Fruit fly (Drosophila melanogaster): ENCODE data around the gene CG32641.

Gene CG32641

dm6 chrX:13136939-13137697 is 47.2 kb upstream of the CG32641 start (continued):
- TF ChIP-seq CG17568 (GFP tag; optimal IDR thresholded peaks at IDR 0.05) = no peak
- TF ChIP-seq Mad (GFP tag; optimal IDR thresholded peaks at IDR 0.05) = no peak
- peak; percentile 71; the same call in 2 of the 3 replicates for TF ChIP-seq ase (GFP tag; IDR thresholded peaks at IDR 0.05)
- TF ChIP-seq zf30C (GFP tag; optimal IDR thresholded peaks at IDR 0.05) = no peak
- no peak for TF ChIP-seq gro (GFP tag; optimal IDR thresholded peaks at IDR 0.05)
- TF ChIP-seq mld (GFP tag; IDR thresholded peaks at IDR 0.05; ENCODE audit: partially characterized antibody) = no peak
- TF ChIP-seq CG31388 (GFP tag; optimal IDR thresholded peaks at IDR 0.05) = no peak
- peak; percentile 19 for TF ChIP-seq CG8924 (tag; optimal IDR thresholded peaks at IDR 0.05)
- no peak for TF ChIP-seq Abd-B (GFP tag; optimal IDR thresholded peaks at IDR 0.05)
- no peak for TF ChIP-seq Chrac-16 (GFP tag; optimal IDR thresholded peaks at IDR 0.05)
- TF ChIP-seq Gsc (GFP tag; IDR thresholded peaks at IDR 0.05) = no peak
- no peak for TF ChIP-seq psq (GFP tag; optimal IDR thresholded peaks at IDR 0.05)
- no peak for TF ChIP-seq D19B (GFP tag; optimal IDR thresholded peaks at IDR 0.05)
- TF ChIP-seq CG3995 (GFP tag; optimal IDR thresholded peaks at IDR 0.05) = no peak
- peak; percentile 55 for TF ChIP-seq CG18262 (tag; optimal IDR thresholded peaks at IDR 0.05)
- no peak for TF ChIP-seq Dip2 (GFP tag; IDR thresholded peaks at IDR 0.05)
- TF ChIP-seq MTF-1 (GFP tag; optimal IDR thresholded peaks at IDR 0.05; ENCODE audit: borderline replicate concordance) = no peak
- no peak for TF ChIP-seq z (GFP tag; IDR thresholded peaks at IDR 0.05)
- TF ChIP-seq Dek (tag; optimal IDR thresholded peaks at IDR 0.05) = no peak
- no peak for TF ChIP-seq CG12236 (GFP tag; optimal IDR thresholded peaks at IDR 0.05)
- peak; percentile 29 for TF ChIP-seq lilli (GFP tag; optimal IDR thresholded peaks at IDR 0.05)
- peak; percentile 27 for TF ChIP-seq Nf-YC (tag; optimal IDR thresholded peaks at IDR 0.05)
- no peak for TF ChIP-seq CG14965 (GFP tag; optimal IDR thresholded peaks at IDR 0.05; ENCODE audit: borderline replicate concordance)
- no peak for TF ChIP-seq crc (GFP tag; optimal IDR thresholded peaks at IDR 0.05)
- TF ChIP-seq bbx (GFP tag; IDR thresholded peaks at IDR 0.05; ENCODE audit: partially characterized antibody) = no peak
- no peak for TF ChIP-seq trem (tag; optimal IDR thresholded peaks at IDR 0.05)
- no peak for TF ChIP-seq hkb (optimal IDR thresholded peaks at IDR 0.05)
- TF ChIP-seq hkb (GFP tag; IDR thresholded peaks at IDR 0.05) = peak; percentile 81
- peak; percentile 50 for TF ChIP-seq CG15601 (tag; optimal IDR thresholded peaks at IDR 0.05)
- no peak for TF ChIP-seq Kr (GFP tag; optimal IDR thresholded peaks at IDR 0.05)
- 0 out of 3 replicates have a peak, but pooled peaks have one; percentile 21 for TF ChIP-seq CG7357 (GFP tag; IDR thresholded peaks at IDR 0.05)
- no peak for TF ChIP-seq CG10147 (GFP tag; optimal IDR thresholded peaks at IDR 0.05)
- TF ChIP-seq Six4 (GFP tag; optimal IDR thresholded peaks at IDR 0.05) = no peak
- peak; percentile 67 for TF ChIP-seq B-H1 (GFP tag; IDR thresholded peaks at IDR 0.05)
- TF ChIP-seq ab (GFP tag; optimal IDR thresholded peaks at IDR 0.05) = no peak
- TF ChIP-seq BEAF-32 (GFP tag; optimal IDR thresholded peaks at IDR 0.05) = no peak
- TF ChIP-seq Xbp1 (GFP tag; optimal IDR thresholded peaks at IDR 0.05) = peak; percentile 41
- peak; percentile 47; the same call in 1 of the 2 replicates for TF ChIP-seq Rx (GFP tag; IDR thresholded peaks at IDR 0.05)
- peak; percentile 44 for TF ChIP-seq CG12391 (tag; optimal IDR thresholded peaks at IDR 0.05)
- peak; percentile 13 for TF ChIP-seq BtbVII (GFP tag; optimal IDR thresholded peaks at IDR 0.05)
- no peak for TF ChIP-seq Dad (GFP tag; optimal IDR thresholded peaks at IDR 0.05)
- no peak for TF ChIP-seq chif (GFP tag; optimal IDR thresholded peaks at IDR 0.05)
- TF ChIP-seq Myb (GFP tag; optimal IDR thresholded peaks at IDR 0.05) = no peak
- TF ChIP-seq CG4424 (GFP tag; optimal IDR thresholded peaks at IDR 0.05) = peak; percentile 14
- TF ChIP-seq tll (GFP tag; optimal IDR thresholded peaks at IDR 0.05) = no peak
- no peak for TF ChIP-seq mam (GFP tag; optimal IDR thresholded peaks at IDR 0.05)
- no peak for TF ChIP-seq usp (GFP tag; optimal IDR thresholded peaks at IDR 0.05)
- no peak for TF ChIP-seq dati (GFP tag; IDR thresholded peaks at IDR 0.05)
- no peak for TF ChIP-seq CG13123 (GFP tag; optimal IDR thresholded peaks at IDR 0.05)

All from whole organism, embryonic.